Worm (Caenorhabditis elegans) whole organism, L4 larva: ENCODE results near the gene F46G11.2.

Experiments
- lin-13 ChIP-seq: fragments of 150-350 bp; optimal IDR thresholded peaks from 2 replicates; lab custom pipeline; 2014; ENCODE audit warnings: missing biosample characterization, missing genetic modification reagents, missing genetic modification characterization
- nhr-10 ChIP-seq: fragments of 150-350 bp; optimal IDR thresholded peaks from 2 replicates; lab custom pipeline; 2014; ENCODE audit warnings: missing biosample characterization, missing genetic modification characterization
- pqm-1 ChIP-seq: sonication (generic microtip); optimal IDR thresholded peaks from 2 replicates; lab custom pipeline; 2017; ENCODE audit warnings: missing biosample characterization, missing genetic modification characterization

DNA sequence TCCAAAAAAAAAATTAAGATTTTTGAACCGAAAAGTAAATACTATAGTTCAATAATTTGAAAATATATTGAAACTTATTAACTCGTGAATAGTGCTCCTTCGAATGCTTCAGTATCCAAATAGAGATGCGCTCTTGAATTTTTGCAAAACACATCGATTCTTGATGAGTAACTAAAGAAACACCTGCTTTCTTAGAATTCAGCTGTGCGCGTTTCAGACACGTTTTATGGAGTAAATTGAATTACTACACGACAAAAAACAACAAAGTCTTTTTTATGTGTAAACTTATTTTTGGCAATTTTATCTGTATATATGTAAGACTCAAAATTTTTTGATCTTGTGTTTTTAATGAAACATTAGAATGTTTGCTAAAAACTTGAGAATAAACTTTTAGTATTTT lies 48.6 kb downstream of the F46G11.2 start:
- no peak for TF ChIP-seq lin-13 (GFP tag; lab: Kevin White, UChicago)
- no peak for TF ChIP-seq pqm-1 (tag; lab: Kevin White, UChicago)
- no peak for TF ChIP-seq nhr-10 (tag; lab: Kevin White, UChicago)
